Worm (Caenorhabditis elegans) whole organism, early embryonic: ENCODE measurements around the gene Y51A2D.21.

Experiments
- B0310.2 ChIP-seq: sonication (generic microtip); optimal IDR thresholded peaks from 2 replicates; lab custom pipeline; 2016; ENCODE audit warnings: mild to moderate bottlenecking, missing genetic modification characterization, missing compliant biosample characterization
- F13C5.2 ChIP-seq: sonication (generic microtip); optimal IDR thresholded peaks from 2 replicates; lab custom pipeline; 2017; ENCODE audit warnings: mild to moderate bottlenecking, missing genetic modification characterization, inconsistent platforms, missing compliant biosample characterization
- aly-1 ChIP-seq: sonication (generic microtip); optimal IDR thresholded peaks from 2 replicates; lab custom pipeline; 2016; ENCODE audit warnings: missing genetic modification characterization, missing compliant biosample characterization
- ama-1 ChIP-seq: fragments of 150-350 bp; optimal IDR thresholded peaks from 2 replicates; lab custom pipeline; 2014
- ceh-13 ChIP-seq: fragments of 200-800 bp; sonication (Bioruptor generic); optimal IDR thresholded peaks from 2 replicates; lab custom pipeline; 2018; ENCODE audit warnings: mild to moderate bottlenecking, missing genetic modification characterization, missing compliant biosample characterization
- ceh-36 ChIP-seq: sonication (generic microtip); optimal IDR thresholded peaks from 2 replicates; lab custom pipeline; 2016; ENCODE audit warnings: missing genetic modification characterization, inconsistent platforms, missing compliant biosample characterization
- ets-7 ChIP-seq: sonication (generic microtip); optimal IDR thresholded peaks from 2 replicates; lab custom pipeline; 2016; ENCODE audit warnings: missing genotype, missing genetic modification characterization, missing compliant biosample characterization
- flt-1 ChIP-seq: fragments of 200-800 bp; sonication (Bioruptor generic); IDR thresholded peaks from 2 replicates; pipeline ENCODE4 v1.3.6; 2022; ENCODE audit warnings: missing genetic modification characterization, missing compliant biosample characterization
- hmbx-1 ChIP-seq: sonication (generic microtip); optimal IDR thresholded peaks from 2 replicates; lab custom pipeline; 2016; ENCODE audit warnings: mild to moderate bottlenecking, missing genetic modification characterization, missing compliant biosample characterization
- hmg-4 ChIP-seq: fragments of 200-800 bp; sonication (Bioruptor generic); optimal IDR thresholded peaks from 2 replicates; lab custom pipeline; 2018; ENCODE audit warnings: mild to moderate bottlenecking, missing genetic modification characterization, missing compliant biosample characterization
- hnd-1 ChIP-seq: sonication (generic microtip); optimal IDR thresholded peaks from 2 replicates; lab custom pipeline; 2016; ENCODE audit warnings: missing genetic modification characterization, missing compliant biosample characterization
- pes-1 ChIP-seq: fragments of 200-800 bp; sonication (Bioruptor generic); IDR thresholded peaks from 2 replicates; pipeline ENCODE4 v1.3.6; 2022; ENCODE audit warnings: missing genetic modification reagents, missing genetic modification characterization, missing compliant biosample characterization
- scrt-1 ChIP-seq: fragments of 200-800 bp; sonication (Bioruptor generic); IDR thresholded peaks from 2 replicates; pipeline ENCODE4 v1.3.6; 2022; ENCODE audit warnings: missing genetic modification characterization, missing compliant biosample characterization
- sea-1 ChIP-seq: fragments of 200-800 bp; sonication (Bioruptor generic); conservative IDR thresholded peaks from 2 replicates; pipeline ENCODE4 v1.3.6; 2022; ENCODE audit warnings: missing genetic modification characterization, missing compliant biosample characterization
- tbx-11 ChIP-seq: fragments of 200-800 bp; sonication (Bioruptor generic); IDR thresholded peaks from 2 replicates; pipeline ENCODE4 v1.3.6; 2022; ENCODE audit warnings: missing genetic modification characterization, missing compliant biosample characterization
- tbx-37 ChIP-seq: fragments of 200-800 bp; sonication (Bioruptor generic); conservative IDR thresholded peaks from 2 replicates; pipeline ENCODE4 v1.3.6; 2022; ENCODE audit warnings: missing genetic modification reagents, missing genetic modification characterization, missing compliant biosample characterization
- tra-4 ChIP-seq: sonication (generic microtip); optimal IDR thresholded peaks from 2 replicates; lab custom pipeline; 2017; ENCODE audit warnings: missing genetic modification characterization, missing compliant biosample characterization

Y51A2D.21 gene

DNA sequence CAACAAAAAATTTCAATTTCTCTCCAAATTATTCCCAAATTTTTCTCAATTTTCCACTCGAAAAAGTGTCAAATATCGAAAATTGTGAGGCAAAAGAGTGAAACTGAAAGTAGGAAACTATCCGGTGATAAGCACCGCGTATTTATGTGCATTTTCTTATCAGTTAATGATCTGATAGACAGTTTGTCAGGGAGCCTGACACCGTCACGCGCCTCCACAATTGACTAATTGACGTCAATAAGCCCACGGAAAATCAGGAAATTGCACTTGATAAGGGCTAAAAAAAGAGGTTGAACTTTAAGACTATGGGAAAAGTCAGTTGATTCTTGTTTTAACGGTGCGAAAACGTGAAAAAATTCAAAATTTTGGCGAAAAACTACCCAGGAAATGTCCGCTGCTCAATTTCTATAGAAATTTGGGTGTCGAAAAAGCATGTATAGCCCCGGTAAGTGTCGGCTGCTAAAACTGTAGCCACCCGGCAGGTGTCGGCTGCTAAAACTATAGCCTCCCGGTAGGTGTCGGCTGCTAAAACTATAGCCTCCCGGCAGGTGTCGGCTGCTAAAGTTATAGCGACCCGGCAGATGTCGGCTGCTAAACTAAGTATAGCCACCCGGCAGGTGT is 5.9 kb downstream of the Y51A2D.21 start:
- no peak for TF ChIP-seq ceh-36 (tag; lab: Kevin White, UChicago)
- no peak for TF ChIP-seq tbx-11 (GFP tag; lab: Robert Waterston, UW)
- TF ChIP-seq hmg-4 (GFP tag; lab: Kevin White, UChicago), result no peak
- no peak for TF ChIP-seq aly-1 (tag; lab: Kevin White, UChicago)
- TF ChIP-seq scrt-1 (GFP tag; lab: Robert Waterston, UW), result no peak
- no peak for TF ChIP-seq pes-1 (GFP tag; lab: Robert Waterston, UW)
- no peak for TF ChIP-seq ceh-13
- TF ChIP-seq F13C5.2 (tag; lab: Kevin White, UChicago), result no peak
- no peak for TF ChIP-seq ets-7 (tag; lab: Kevin White, UChicago)
- TF ChIP-seq B0310.2 (tag; lab: Kevin White, UChicago), result no peak
- TF ChIP-seq flt-1, result no peak
- no peak for TF ChIP-seq hmbx-1 (tag; lab: Kevin White, UChicago)
- TF ChIP-seq tbx-37 (GFP tag; lab: Robert Waterston, UW), result no peak
- TF ChIP-seq hnd-1, result no peak
- no peak for TF ChIP-seq ama-1 (lab: Kevin White, UChicago)
- TF ChIP-seq tra-4, result no peak

DNA sequence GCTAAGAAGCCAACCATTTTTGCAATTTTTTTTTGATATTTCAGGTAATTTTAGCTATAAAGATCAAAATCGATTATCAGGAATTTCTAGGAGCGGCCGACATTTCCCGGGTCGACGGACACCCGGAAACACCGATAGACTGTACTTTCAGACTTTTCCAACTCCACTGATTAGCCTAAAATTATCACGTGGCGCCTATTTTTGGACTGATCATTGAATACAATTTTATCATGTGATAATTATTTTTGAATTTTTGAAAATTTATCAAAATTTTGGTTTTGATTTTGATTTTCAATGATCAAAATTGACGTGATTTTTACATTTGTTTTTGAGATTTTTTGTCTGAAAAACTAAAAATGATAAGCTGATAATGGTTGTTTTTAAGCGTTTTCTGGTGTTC is 6.7 kb downstream of the Y51A2D.21 start:
- TF ChIP-seq hnd-1, result no peak

DNA sequence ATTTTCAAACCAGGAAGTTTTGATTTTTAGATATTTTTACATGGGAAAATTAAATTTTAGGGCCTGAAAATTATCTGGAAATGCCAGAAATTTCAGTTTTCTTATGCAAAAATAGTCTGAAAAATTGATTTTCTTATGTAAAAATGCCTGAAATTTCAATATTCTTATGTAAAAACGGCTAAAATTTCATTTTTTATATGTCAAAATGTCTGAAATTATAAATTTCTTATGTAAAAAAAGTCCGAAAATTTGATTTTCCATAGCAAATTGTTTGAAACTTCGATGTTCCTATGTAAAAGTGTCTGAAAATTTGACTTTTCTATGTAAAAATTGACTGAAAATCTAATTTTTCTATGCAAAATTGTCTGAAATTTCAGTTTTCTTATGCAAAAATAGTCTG is 8.1 kb downstream of the Y51A2D.21 start, which contains the start of gene Y51A2D.13:
Y51A2D.13 (minus strand) TSS at position 101 of the 400 bp plus-strand sequence.
- TF ChIP-seq scrt-1 (GFP tag; lab: Robert Waterston, UW) (no peak), sea-1 (GFP tag; lab: Robert Waterston, UW) (no peak), ceh-13 (no peak), hnd-1 (no peak)

DNA sequence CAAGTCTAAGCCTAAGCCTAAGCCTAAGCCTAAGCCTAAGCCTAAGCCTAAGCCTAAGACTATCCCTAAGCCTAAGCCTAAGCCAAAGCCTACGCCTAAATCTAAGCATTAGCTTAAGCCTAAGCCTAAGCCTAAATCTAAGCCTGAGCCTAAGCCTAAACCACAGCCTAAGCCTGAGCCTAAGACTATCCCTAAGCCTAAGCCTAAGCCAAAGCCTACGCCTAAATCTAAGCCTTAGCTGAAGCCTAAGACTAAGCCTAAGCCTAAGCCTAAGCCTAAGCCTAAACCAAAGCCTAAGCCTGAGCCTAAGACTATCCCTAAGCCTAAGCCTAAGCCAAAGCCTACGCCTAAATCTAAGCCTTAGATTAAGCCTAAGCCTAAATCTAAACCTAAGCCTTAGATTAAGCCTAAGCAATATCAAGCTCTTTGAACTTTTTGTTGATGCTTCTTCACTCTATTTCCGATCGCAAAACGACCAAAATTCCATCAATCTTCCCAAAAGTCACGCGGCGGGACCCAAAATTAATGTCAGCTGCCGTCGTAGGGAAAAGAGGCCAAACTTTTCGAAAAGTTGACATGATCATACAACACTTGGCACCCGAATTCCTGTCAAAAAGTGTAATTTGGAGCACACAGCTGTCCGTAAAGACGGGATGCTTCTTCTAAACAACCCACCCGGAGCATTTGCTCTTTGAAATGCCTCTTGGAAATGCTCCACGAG is 9.9 kb downstream of the Y51A2D.21 start:
- TF ChIP-seq ceh-36 (tag; lab: Kevin White, UChicago) (peak; percentile 84), F13C5.2 (tag; lab: Kevin White, UChicago) (no peak)

DNA sequence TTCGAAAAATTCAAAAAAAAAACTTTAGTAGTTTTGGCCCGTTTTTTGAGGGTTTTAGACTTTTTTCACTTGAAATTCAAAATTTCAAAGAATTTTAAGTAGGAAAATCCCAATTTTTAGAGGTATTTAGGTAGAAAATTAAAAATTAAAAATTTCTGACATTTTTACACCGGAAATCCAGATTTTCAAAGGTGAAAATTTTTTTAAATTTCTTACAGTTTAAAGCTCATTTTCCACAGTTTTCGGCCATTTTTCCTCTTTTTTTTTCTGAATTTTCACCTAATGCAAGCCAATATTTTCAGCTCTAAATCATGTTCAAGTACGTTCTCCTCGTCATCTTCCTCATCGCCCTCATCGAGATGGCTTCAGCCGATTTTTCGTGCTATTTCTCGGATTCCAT is 10.7 kb downstream of the Y51A2D.21 start, which contains the start of gene txt-14:
txt-14 (plus strand) TSS at position 301 of the 400 bp plus-strand sequence.
- TF ChIP-seq hnd-1 (no peak), F13C5.2 (tag; lab: Kevin White, UChicago) (no peak), B0310.2 (tag; lab: Kevin White, UChicago) (no peak), ama-1 (lab: Kevin White, UChicago) (no peak), tra-4 (no peak), ceh-13 (no peak), hmbx-1 (tag; lab: Kevin White, UChicago) (no peak), hmg-4 (GFP tag; lab: Kevin White, UChicago) (no peak), flt-1 (no peak), aly-1 (tag; lab: Kevin White, UChicago) (no peak), pes-1 (GFP tag; lab: Robert Waterston, UW) (no peak), tbx-37 (GFP tag; lab: Robert Waterston, UW) (no peak), ceh-36 (tag; lab: Kevin White, UChicago) (no peak), tbx-11 (GFP tag; lab: Robert Waterston, UW) (no peak), ets-7 (tag; lab: Kevin White, UChicago) (no peak), sea-1 (GFP tag; lab: Robert Waterston, UW) (no peak), scrt-1 (GFP tag; lab: Robert Waterston, UW) (no peak)

DNA sequence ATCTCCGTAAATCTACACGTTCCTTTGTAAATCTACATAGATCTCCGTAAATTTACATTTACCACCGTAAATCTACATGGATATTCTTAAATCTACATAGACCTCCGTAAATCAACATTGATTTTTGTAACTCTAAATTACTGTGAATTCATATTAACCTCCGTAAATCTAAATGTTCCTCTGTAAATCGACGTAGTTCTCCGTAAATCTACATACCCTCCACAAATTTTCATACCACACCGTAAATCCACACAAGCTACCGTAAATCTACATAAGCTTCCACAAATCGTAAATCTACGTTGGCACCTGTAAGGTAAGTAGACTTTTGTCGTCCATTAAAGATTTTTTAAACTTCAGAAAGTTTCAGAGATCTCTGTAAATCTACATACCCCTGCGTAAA is 13.5 kb downstream of the Y51A2D.21 start:
- TF ChIP-seq scrt-1 (GFP tag; lab: Robert Waterston, UW) (no peak), hmg-4 (GFP tag; lab: Kevin White, UChicago) (no peak), sea-1 (GFP tag; lab: Robert Waterston, UW) (no peak), ets-7 (tag; lab: Kevin White, UChicago) (no peak), ceh-13 (no peak), tbx-11 (GFP tag; lab: Robert Waterston, UW) (no peak), pes-1 (GFP tag; lab: Robert Waterston, UW) (no peak), tbx-37 (GFP tag; lab: Robert Waterston, UW) (no peak), F13C5.2 (tag; lab: Kevin White, UChicago) (no peak), flt-1 (no peak), B0310.2 (tag; lab: Kevin White, UChicago) (no peak), hnd-1 (no peak)

DNA sequence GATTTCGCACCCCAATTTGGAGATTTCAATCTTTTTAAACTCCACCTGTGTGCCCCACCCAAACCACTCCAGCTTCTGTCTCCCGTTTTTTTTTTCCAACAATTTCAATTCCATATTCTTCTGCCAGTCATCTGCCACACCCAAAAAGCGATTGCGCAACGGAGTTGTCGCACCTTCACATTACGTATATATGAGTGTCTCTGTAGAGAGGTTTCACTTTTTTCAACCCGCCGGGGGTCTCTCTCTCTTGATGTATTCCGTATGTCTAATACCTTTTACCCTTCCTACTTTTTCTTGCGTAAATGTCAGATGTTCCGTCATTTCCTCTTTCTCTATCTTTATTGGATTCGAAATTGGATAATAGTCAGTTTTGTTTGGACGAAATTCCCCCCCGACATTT is 15.3 kb downstream of the Y51A2D.21 start:
- no peak for TF ChIP-seq pes-1 (GFP tag; lab: Robert Waterston, UW)
- TF ChIP-seq flt-1, result no peak
- TF ChIP-seq sea-1 (GFP tag; lab: Robert Waterston, UW), result no peak
- no peak for TF ChIP-seq tra-4
- TF ChIP-seq ama-1 (lab: Kevin White, UChicago), result no peak
- no peak for TF ChIP-seq hmbx-1 (tag; lab: Kevin White, UChicago)
- TF ChIP-seq tbx-11 (GFP tag; lab: Robert Waterston, UW), result no peak
- no peak for TF ChIP-seq ceh-36 (tag; lab: Kevin White, UChicago)
- TF ChIP-seq hnd-1, result no peak

DNA sequence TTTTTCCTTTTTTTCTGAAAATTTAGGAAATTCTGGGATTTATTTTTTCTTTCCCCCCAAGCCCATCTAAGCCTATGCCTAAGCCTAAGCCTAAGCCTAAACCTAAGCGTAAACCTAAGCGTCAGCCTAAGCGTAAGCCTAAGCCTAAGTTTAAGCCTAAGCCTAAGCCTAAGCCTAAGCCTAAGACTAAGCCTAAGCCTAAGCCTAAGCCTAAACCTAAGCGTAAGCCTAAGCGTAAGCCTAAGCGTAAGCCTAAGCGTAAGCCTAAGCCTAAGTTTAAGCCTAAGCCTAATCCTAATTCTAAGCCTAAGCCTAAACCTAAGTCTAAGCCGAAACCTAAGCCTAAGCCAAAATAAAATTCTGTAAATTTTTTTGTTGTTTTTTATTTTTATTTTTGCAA is 16.3 kb downstream of the Y51A2D.21 start:
- TF ChIP-seq tra-4 (no peak), ceh-36 (tag; lab: Kevin White, UChicago) (peak; percentile 90)
